Worm (Caenorhabditis elegans): ENCODE data around the gene ZK1307.3.

ce11 chrII:9620616-9621015 is 32.2 kb downstream of the ZK1307.3 start:
- TF ChIP-seq flt-1 (GFP tag; IDR thresholded peaks at IDR 0.05) (no peak), hmbx-1 (tag; optimal IDR thresholded peaks at IDR 0.05) (no peak), ama-1 (optimal IDR thresholded peaks at IDR 0.05) (no peak), ceh-13 (GFP tag; optimal IDR thresholded peaks at IDR 0.05) (no peak), ets-7 (tag; optimal IDR thresholded peaks at IDR 0.05) (no peak), F13C5.2 (tag; optimal IDR thresholded peaks at IDR 0.05) (no peak)
